Fruit fly (Drosophila melanogaster) whole organism, prepupa: Measurements from ENCODE around the gene cnir.
A peak's percentile ranks its signal among the peaks of the same experiment; 100 is the strongest.

Experiments
- CG1621 ChIP-seq: fragments of 200-800 bp; sonication (Bioruptor generic); optimal IDR thresholded peaks from 3 replicates; lab custom pipeline; 2018; ENCODE audit warnings: missing biosample characterization, mild to moderate bottlenecking, missing genetic modification characterization
- CG6792 ChIP-seq: fragments of 200-800 bp; sonication (Bioruptor generic); optimal IDR thresholded peaks from 3 replicates; lab custom pipeline; 2016; ENCODE audit warnings: missing biosample characterization, missing genetic modification characterization
- Eip78C ChIP-seq: fragments of 200-800 bp; sonication (Bioruptor generic); peaks from one replicate; lab custom pipeline; 2016; ENCODE audit warnings: missing biosample characterization, missing genetic modification characterization
- ss ChIP-seq, 2 experiments: fragments of 200-800 bp; sonication (Bioruptor generic); optimal IDR thresholded peaks; 2 replicates in 1 of 2; 3 replicates in 1 of 2; lab custom pipeline; 2017 to 2018; ENCODE audit warnings: mild to moderate bottlenecking in 2 of 2, missing biosample characterization in 2 of 2, missing genetic modification characterization in 2 of 2, moderate library complexity in 1 of 2
- topi ChIP-seq: fragments of 200-800 bp; sonication (Bioruptor generic); optimal IDR thresholded peaks from 3 replicates; lab custom pipeline; 2016; ENCODE audit warnings: missing biosample characterization, missing genetic modification characterization

DNA sequence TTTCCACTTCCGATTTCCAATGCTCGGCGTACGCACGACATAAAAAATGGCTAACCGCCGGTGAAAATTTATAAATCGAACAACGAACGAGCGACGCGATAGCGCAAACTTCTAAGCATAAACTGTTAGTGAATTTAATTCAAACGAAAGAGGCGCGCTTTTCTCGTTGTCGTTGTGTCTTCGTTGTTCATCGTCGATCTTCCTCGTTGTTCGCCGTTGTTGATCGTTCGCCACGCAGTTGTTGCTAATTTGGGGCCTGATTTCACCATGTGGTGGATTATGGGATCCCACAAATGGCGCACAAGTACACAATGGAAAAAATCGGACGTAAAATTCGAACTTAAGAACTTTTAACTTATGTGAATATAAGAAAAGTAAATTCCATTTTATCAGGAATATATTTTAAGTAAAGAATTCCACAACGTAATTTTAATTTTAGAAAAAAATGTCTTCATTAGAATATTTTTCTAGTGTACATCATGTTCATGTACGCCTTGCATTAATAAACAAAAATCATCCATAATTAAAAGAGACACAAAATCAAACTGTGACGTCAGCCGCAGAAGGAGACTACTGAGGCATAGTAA lies 46.8 kb upstream of the cnir start:
- peak; percentile 89 for TF ChIP-seq Eip78C (GFP tag; lab: Kevin White, UChicago)
- TF ChIP-seq ss (GFP tag; optimal IDR thresholded peaks at IDR 0.05; lab: Kevin White, UChicago) = no peak
- no peak for TF ChIP-seq CG1621 (tag; lab: Kevin White, UChicago)
- peak; percentile 45 for TF ChIP-seq topi
- peak; percentile 47 for TF ChIP-seq CG6792
